Fruit fly (Drosophila melanogaster): Measurements from ENCODE around the gene plum.

Gene plum

DNA sequence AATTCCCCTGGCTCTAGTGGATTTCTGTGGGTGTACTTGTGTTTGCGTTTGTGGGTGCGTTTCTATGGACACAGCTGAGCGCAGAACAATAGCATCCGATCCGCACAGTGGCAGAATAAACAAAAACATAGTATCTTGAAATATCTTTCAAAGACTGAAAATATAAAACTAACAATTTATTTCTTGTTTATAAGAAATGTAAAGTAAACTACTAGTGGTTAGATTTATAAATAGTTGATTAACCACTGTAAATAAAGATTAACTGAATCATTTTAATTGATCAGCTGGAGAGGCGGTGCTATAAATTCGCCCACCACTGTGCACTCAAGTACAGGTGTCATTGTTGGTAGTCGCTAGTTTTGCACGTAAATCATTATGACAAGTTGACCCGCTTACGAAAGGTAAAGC, 12.6 kb upstream of the plum start:
- TF ChIP-seq psq (optimal IDR thresholded peaks at IDR 0.05): no peak
- TF ChIP-seq insv (optimal IDR thresholded peaks at IDR 0.05): no peak
- TF ChIP-seq ttk (optimal IDR thresholded peaks at IDR 0.05): no peak
- no peak for TF ChIP-seq Sin3A (optimal IDR thresholded peaks at IDR 0.05)
- TF ChIP-seq Myc (optimal IDR thresholded peaks at IDR 0.05): no peak
- TF ChIP-seq h (optimal IDR thresholded peaks at IDR 0.05): no peak

DNA sequence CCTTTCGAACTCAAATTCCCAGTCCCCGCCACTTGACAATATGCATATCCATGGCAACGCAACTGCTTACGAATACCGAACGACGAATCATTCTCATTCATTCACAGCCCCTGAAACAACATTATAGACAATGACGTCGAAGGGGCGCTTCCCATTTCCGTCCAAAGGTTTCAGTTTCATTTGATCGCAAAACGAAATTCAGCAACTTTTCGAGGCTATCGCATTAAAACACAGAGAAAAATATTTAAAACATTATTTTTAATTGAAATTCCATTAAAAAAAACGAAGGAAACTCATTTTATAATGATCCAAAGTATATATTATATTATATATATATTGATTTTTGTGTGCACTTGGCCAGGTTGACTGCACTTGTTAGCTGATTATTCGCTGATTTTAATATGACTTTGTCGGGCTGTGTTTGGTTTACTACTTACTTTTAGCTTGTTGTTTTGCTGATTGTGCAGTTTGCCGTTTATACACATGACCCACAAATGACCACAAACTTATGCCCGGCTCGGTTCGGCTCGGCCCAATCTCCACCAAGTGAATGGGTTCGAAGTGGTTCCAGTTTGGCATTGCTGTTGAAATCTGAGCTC, 11.4 kb upstream of the plum start:
- TF ChIP-seq ttk (optimal IDR thresholded peaks at IDR 0.05) (no peak), Myc (optimal IDR thresholded peaks at IDR 0.05) (no peak), insv (optimal IDR thresholded peaks at IDR 0.05) (no peak), h (optimal IDR thresholded peaks at IDR 0.05) (no peak), Sin3A (optimal IDR thresholded peaks at IDR 0.05) (no peak), psq (optimal IDR thresholded peaks at IDR 0.05) (no peak)

DNA sequence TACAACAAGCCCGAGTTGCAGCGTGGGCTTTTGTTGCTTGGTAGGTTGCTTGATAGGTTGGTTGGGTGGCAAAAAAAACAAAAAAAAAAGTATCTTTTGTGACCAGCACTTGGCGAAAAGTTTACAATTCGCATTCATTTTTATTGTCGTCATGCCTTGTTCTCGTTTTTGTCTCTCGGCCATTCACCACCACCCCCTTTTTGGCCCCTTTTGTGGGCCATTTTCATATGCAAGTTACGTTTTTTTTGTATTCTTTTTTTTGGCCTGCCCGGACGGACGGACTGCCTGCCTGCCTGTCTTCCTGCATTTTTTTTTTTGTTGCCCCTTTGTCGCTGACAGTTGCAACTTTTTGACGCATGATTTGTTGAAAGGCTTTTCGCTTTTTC, 8.4 kb upstream of the plum start:
- TF ChIP-seq Sin3A (optimal IDR thresholded peaks at IDR 0.05) (no peak), insv (optimal IDR thresholded peaks at IDR 0.05) (no peak), ttk (optimal IDR thresholded peaks at IDR 0.05) (no peak), Myc (optimal IDR thresholded peaks at IDR 0.05) (no peak), h (optimal IDR thresholded peaks at IDR 0.05) (no peak), psq (optimal IDR thresholded peaks at IDR 0.05) (no peak)

DNA sequence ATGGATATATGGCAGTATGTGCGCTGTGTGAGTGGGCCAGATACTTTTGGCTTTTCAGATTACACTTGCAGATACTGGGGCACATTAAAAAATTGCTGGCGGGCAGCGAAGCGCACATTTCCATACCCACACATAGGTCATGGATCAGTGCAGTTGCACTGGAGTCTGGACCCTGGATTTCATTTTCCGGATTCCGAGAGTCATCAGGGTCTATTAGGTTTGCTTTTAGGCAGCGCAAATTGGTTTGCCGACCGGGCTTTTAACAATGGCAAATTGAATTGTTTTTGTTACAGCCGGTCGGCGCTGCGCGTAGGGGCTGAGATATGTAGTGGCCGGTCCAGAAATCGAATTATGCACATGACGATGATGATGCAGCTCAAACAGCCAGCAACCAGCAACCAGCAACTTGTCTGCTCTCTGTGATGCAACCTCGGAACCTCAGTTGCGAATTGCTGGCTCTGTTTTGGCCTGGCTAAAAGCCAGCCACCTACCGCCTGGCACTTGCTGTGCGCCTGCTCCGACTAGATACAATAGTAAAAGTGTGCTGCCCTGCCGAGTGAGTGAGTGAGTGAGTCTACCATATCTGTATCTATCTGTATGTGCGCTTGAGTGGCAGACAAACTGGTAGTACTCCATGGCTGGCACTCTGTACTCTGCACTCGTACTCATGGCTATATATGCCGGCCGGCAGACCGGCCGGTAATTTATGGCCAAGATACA, 7.9 kb upstream of the plum start:
- TF ChIP-seq Myc (optimal IDR thresholded peaks at IDR 0.05): no peak
- TF ChIP-seq Sin3A (optimal IDR thresholded peaks at IDR 0.05): no peak
- no peak for TF ChIP-seq ttk (optimal IDR thresholded peaks at IDR 0.05)
- no peak for TF ChIP-seq h (optimal IDR thresholded peaks at IDR 0.05)
- TF ChIP-seq insv (optimal IDR thresholded peaks at IDR 0.05): no peak
- no peak for TF ChIP-seq psq (optimal IDR thresholded peaks at IDR 0.05)

DNA sequence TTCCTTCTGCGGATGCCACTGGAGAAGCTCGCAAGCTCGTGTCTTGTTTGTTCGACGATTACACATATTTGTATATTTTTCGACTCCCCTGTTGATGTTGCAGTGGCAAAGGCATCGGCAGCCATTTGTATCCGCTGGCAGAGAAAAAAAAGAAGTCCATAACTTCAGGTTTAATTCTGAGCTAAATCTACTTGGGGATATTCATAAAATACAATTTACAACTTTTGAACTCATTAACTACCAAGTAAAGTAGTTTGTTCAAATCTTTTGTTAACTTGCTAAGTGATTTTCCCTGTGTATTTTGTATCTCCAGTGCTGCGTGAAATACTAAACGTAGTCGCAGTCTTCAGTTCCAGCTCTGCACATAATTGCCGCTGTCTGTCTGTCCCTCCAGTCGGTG, 7.1 kb upstream of the plum start:
- no peak for TF ChIP-seq ttk (optimal IDR thresholded peaks at IDR 0.05)
- TF ChIP-seq h (optimal IDR thresholded peaks at IDR 0.05): no peak
- no peak for TF ChIP-seq psq (optimal IDR thresholded peaks at IDR 0.05)
- no peak for TF ChIP-seq insv (optimal IDR thresholded peaks at IDR 0.05)
- no peak for TF ChIP-seq Sin3A (optimal IDR thresholded peaks at IDR 0.05)
- no peak for TF ChIP-seq Myc (optimal IDR thresholded peaks at IDR 0.05)

DNA sequence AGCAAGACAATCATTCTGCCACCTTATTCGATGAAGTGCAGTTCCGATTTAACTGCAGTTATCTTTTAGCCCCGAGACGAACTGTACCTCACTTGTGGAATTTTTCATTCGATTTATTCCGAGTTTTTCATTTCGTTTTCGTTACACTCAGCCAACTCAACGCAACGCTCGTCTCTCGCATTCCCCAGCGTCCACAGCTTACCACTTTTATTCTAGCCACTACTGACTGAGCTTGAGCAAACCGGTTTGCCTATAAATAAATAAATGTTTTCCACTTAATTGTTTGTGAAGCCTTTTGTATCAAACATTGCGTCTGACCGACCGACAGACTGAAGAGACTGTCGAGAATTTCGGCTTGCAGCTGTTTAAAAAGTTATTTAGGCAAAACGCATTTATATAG, 6.3 kb upstream of the plum start:
- TF ChIP-seq h (optimal IDR thresholded peaks at IDR 0.05): no peak

DNA sequence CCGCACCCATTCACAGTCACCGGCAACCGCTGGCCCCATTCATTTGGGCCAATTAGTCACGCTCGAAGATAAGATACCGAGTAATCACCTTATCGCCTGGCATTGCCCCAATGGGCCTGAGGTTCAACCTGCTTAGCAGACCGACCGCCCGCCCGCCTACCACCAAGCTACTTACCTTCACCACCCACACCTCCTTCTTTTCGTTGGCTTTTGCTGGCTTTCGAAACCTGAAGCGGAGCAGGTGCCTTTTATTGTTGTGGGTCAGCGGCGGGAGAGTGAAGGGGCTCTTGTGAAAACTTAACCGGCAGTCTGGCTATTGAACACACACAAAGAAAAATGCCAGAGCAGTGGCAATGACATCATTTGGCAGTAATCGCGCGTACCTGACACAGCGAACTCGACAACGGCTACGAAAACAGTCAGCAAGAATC, 5.4 kb upstream of the plum start:
- TF ChIP-seq Sin3A (optimal IDR thresholded peaks at IDR 0.05) (no peak), ttk (optimal IDR thresholded peaks at IDR 0.05) (no peak), Myc (optimal IDR thresholded peaks at IDR 0.05) (no peak), insv (optimal IDR thresholded peaks at IDR 0.05) (no peak), psq (optimal IDR thresholded peaks at IDR 0.05) (no peak), h (optimal IDR thresholded peaks at IDR 0.05) (no peak)

DNA sequence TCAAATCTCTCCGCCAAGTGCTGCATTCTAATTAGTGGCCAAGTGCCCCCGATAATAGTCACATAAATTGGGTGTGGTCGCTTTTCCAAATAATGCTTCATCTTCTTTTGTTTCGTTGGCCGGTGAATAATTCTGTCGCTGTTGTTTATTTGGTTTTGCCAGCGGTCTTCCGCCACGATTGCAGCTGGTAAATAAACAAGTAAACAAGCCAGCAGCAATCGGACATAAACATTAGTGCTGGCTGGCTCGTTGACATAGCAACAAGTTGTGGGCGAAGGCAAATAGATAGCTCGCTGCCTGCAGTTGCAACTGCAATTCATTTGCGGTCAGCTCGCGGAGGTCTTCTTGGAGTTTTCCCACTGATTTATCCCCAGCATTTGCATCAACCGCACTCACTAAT, 4.1 kb upstream of the plum start:
- TF ChIP-seq Sin3A (optimal IDR thresholded peaks at IDR 0.05): no peak
- TF ChIP-seq ttk (optimal IDR thresholded peaks at IDR 0.05): no peak
- no peak for TF ChIP-seq psq (optimal IDR thresholded peaks at IDR 0.05)
- TF ChIP-seq h (optimal IDR thresholded peaks at IDR 0.05): no peak
- no peak for TF ChIP-seq insv (optimal IDR thresholded peaks at IDR 0.05)
- TF ChIP-seq Myc (optimal IDR thresholded peaks at IDR 0.05): no peak

DNA sequence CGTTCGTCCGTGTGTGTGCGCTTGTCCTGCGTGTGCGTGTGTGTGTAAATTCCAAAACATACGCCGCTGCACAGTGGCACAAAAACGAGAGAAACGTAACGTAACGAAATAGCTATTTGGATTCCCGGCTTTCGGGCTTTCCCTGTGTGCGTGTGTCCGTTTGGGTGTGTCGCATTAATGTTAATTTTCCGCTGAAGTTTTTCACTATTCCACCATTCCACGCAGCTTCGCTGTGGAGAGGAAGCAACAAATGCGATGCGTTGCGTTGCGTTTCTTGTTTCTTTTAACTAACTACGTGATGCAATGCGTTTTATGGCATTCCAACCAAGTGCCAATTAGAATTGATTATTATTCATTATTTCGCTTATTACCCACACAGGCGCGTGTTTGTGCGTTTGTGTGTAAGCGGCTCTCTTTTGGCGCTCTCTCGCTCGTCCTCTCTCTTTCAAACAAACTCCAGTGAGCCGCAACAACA, 1.8 kb upstream of the plum start:
- no peak for TF ChIP-seq insv (optimal IDR thresholded peaks at IDR 0.05)
- TF ChIP-seq Sin3A (optimal IDR thresholded peaks at IDR 0.05): no peak
- TF ChIP-seq h (optimal IDR thresholded peaks at IDR 0.05): no peak
- no peak for TF ChIP-seq ttk (optimal IDR thresholded peaks at IDR 0.05)
- TF ChIP-seq Myc (optimal IDR thresholded peaks at IDR 0.05): no peak
- TF ChIP-seq psq (optimal IDR thresholded peaks at IDR 0.05): no peak

DNA sequence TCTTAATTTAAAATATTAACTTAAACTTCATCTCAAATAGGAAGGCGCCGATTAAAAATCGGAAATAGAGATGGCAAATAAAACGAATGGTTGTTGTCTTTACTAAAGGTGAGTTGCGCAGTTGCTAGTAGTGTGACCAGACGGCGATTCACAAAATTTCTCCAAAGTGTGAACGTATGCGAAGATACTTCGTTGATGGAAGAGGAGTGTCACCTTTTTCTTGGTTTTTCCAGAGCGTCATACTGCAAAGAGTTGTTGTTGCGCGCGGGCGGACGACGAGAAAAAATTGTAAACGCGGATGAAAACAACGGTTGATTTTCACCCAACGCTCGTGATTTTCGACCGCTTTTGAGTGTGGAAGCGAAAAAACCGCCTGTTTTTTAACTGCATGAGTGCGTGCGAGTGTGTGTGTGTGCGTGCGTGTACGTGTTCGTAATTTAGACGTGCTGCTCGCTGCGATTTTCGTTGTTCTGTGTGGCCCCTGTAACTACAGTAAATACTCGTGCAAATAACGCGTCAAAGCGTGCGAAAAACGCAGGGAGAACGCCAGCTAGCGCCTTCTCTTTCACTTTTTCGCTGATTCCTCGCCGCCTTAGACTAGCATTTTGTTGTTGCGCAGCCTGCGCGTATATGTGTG, 1.2 kb upstream of the plum start, which contains the start of gene scrib:
Gene scrib, plus strand, starts transcription at position 241 of the 637 bp plus-strand sequence.
- TF ChIP-seq h (optimal IDR thresholded peaks at IDR 0.05): no peak
- no peak for TF ChIP-seq Sin3A (optimal IDR thresholded peaks at IDR 0.05)
- no peak for TF ChIP-seq ttk (optimal IDR thresholded peaks at IDR 0.05)
- TF ChIP-seq Myc (optimal IDR thresholded peaks at IDR 0.05): no peak
- TF ChIP-seq psq (optimal IDR thresholded peaks at IDR 0.05): no peak
- TF ChIP-seq insv (optimal IDR thresholded peaks at IDR 0.05): no peak

DNA sequence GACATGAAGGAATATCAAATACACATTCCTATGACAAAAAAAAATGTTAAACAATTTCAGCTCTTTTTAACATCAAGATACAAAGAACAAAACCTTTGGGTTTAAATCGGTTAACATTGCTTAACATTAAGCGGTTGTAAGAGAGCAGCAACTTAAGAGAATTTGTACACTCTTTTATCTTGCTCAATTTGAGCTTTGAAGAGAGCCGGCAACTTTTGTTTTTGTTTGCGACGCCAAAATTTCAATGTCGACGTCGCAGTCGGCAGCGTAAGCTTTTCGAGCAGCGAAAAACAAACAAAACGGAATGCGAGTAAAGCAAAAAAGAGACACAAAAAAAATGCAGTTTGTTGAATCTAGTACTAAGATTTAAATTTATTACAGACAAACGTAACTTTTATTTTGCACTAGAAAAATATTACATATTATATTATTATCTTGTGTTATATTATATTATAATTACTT, 582 bp upstream of the plum start:
- TF ChIP-seq h (optimal IDR thresholded peaks at IDR 0.05): no peak
- TF ChIP-seq insv (optimal IDR thresholded peaks at IDR 0.05): no peak
- no peak for TF ChIP-seq psq (optimal IDR thresholded peaks at IDR 0.05)
- TF ChIP-seq Myc (optimal IDR thresholded peaks at IDR 0.05): no peak
- TF ChIP-seq Sin3A (optimal IDR thresholded peaks at IDR 0.05): no peak
- no peak for TF ChIP-seq ttk (optimal IDR thresholded peaks at IDR 0.05)

DNA sequence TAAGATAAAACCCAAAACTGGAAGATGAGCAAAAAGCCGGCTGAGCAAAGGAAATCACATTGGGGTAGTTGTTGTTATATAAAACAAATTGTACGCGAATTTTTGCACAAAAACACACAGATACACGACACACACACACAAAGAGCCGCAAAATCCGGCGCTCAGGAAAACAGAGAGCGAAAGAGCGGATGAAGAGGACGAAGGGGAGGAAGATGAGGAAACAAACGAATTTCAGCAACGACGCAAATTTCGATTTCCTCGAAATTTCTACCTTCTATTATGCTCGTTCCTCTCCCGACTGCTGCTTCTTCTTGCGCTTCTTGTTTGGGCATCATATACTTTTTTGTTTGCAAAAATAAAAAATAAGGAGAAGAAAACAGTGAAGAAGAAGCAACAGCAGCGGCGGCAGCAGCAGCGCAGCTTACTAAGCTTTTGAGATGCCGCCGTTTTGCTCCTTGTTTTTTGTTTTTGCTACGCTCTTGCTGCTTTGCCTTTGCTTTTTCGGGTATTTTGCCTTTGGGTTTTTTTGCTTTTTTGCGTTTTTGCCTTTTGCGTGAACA, 940 bp downstream of the plum start:
- TF ChIP-seq Myc (optimal IDR thresholded peaks at IDR 0.05): no peak
